Worm (Caenorhabditis elegans) whole organism, L3 larva: Measurements from ENCODE around the gene fig-1.

Source experiments
- R02D3.7 ChIP-seq: fragments of 150-350 bp; optimal IDR thresholded peaks from 2 replicates; lab custom pipeline; 2014; ENCODE audit warnings: missing biosample characterization, missing genetic modification characterization
- aly-2 ChIP-seq: fragments of 150-350 bp; optimal IDR thresholded peaks from 2 replicates; lab custom pipeline; 2014; ENCODE audit warnings: missing biosample characterization, missing genetic modification characterization
- ama-1 ChIP-seq: fragments of 150-350 bp; optimal IDR thresholded peaks from 2 replicates; lab custom pipeline; 2018
- ceh-16 ChIP-seq: sonication (generic microtip); optimal IDR thresholded peaks from 2 replicates; lab custom pipeline; 2017; ENCODE audit warnings: missing biosample characterization, missing genetic modification characterization
- ceh-82 ChIP-seq: fragments of 150-350 bp; optimal IDR thresholded peaks from 2 replicates; lab custom pipeline; 2014; ENCODE audit warnings: missing biosample characterization, missing genetic modification characterization
- ceh-9 ChIP-seq: sonication (generic microtip); optimal IDR thresholded peaks from 2 replicates; lab custom pipeline; 2018; ENCODE audit warnings: missing biosample characterization, missing genetic modification characterization
- daf-12 ChIP-seq: fragments of 150-350 bp; optimal IDR thresholded peaks from 2 replicates; lab custom pipeline; 2014; ENCODE audit warnings: missing biosample characterization, missing genetic modification reagents, missing genetic modification characterization
- egl-27 ChIP-seq: sonication (generic microtip); optimal IDR thresholded peaks from 4 replicates; lab custom pipeline; 2017; ENCODE audit warnings: missing biosample characterization, missing genetic modification reagents, missing genetic modification characterization
- egl-5 ChIP-seq: fragments of 150-350 bp; optimal IDR thresholded peaks from 2 replicates; lab custom pipeline; 2017; ENCODE audit warnings: missing biosample characterization, missing genetic modification reagents, missing genetic modification characterization, inconsistent platforms
- elt-1 ChIP-seq: fragments of 150-350 bp; optimal IDR thresholded peaks from 2 replicates; lab custom pipeline; 2014; ENCODE audit warnings: missing biosample characterization, missing genetic modification characterization
- elt-2 ChIP-seq: sonication (generic microtip); optimal IDR thresholded peaks from 2 replicates; lab custom pipeline; 2016; ENCODE audit warnings: missing genetic modification reagents, mild to moderate bottlenecking, missing genetic modification characterization, missing compliant biosample characterization
- eor-1 ChIP-seq, 2 experiments: fragments of 150-350 bp; optimal IDR thresholded peaks; 2 replicates each; lab custom pipeline; 2014 to 2018; ENCODE audit warnings: missing biosample characterization in 2 of 2, missing genetic modification characterization in 2 of 2
- fkh-10 ChIP-seq: sonication (generic microtip); optimal IDR thresholded peaks from 2 replicates; lab custom pipeline; 2017; ENCODE audit warnings: missing biosample characterization, missing genetic modification reagents, missing genetic modification characterization
- fkh-2 ChIP-seq: fragments of 150-350 bp; optimal IDR thresholded peaks from 2 replicates; lab custom pipeline; 2014; ENCODE audit warnings: missing biosample characterization, missing genetic modification reagents, missing genetic modification characterization
- fos-1 ChIP-seq: fragments of 150-350 bp; optimal IDR thresholded peaks from 2 replicates; lab custom pipeline; 2014; ENCODE audit warnings: missing biosample characterization, missing genetic modification characterization
- hmg-11 ChIP-seq: sonication (generic microtip); optimal IDR thresholded peaks from 2 replicates; lab custom pipeline; 2016; ENCODE audit warnings: missing genetic modification characterization, missing compliant biosample characterization
- lin-15B ChIP-seq: fragments of 150-350 bp; optimal IDR thresholded peaks from 2 replicates; lab custom pipeline; 2014; ENCODE audit warnings: missing biosample characterization, missing genetic modification characterization
- lin-39 ChIP-seq: fragments of 150-350 bp; optimal IDR thresholded peaks from 2 replicates; lab custom pipeline; 2018; ENCODE audit warnings: missing biosample characterization, missing genetic modification reagents, missing genetic modification characterization
- lsy-12 ChIP-seq: sonication (generic microtip); optimal IDR thresholded peaks from 2 replicates; lab custom pipeline; 2016; ENCODE audit warnings: mild to moderate bottlenecking, missing genetic modification characterization, missing compliant biosample characterization
- mml-1 ChIP-seq: fragments of 150-350 bp; sonication (generic microtip); optimal IDR thresholded peaks from 3 replicates; lab custom pipeline; 2014; ENCODE audit warnings: missing biosample characterization, missing genetic modification characterization
- nfya-1 ChIP-seq: sonication (generic microtip); optimal IDR thresholded peaks from 2 replicates; lab custom pipeline; 2017; ENCODE audit warnings: missing genetic modification characterization, mild to moderate bottlenecking, missing compliant biosample characterization, antibody characterized with exemption, moderate library complexity; ENCODE audit not compliant: insufficient read depth
- nhr-11 ChIP-seq: fragments of 150-350 bp; optimal IDR thresholded peaks from 2 replicates; lab custom pipeline; 2014; ENCODE audit warnings: missing biosample characterization, missing genetic modification characterization
- nhr-12 ChIP-seq: fragments of 150-350 bp; optimal IDR thresholded peaks from 2 replicates; lab custom pipeline; 2014; ENCODE audit warnings: missing biosample characterization, missing genetic modification characterization
- nhr-23 ChIP-seq: fragments of 150-350 bp; optimal IDR thresholded peaks from 2 replicates; lab custom pipeline; 2014; ENCODE audit warnings: missing biosample characterization, missing genetic modification reagents, missing genetic modification characterization
- nhr-25 ChIP-seq: sonication (generic microtip); optimal IDR thresholded peaks from 2 replicates; lab custom pipeline; 2017; ENCODE audit warnings: missing biosample characterization, missing genetic modification characterization
- nhr-28 ChIP-seq: fragments of 150-350 bp; optimal IDR thresholded peaks from 2 replicates; lab custom pipeline; 2014; ENCODE audit warnings: missing biosample characterization, missing genetic modification characterization
- nhr-43 ChIP-seq: sonication (generic microtip); optimal IDR thresholded peaks from 2 replicates; lab custom pipeline; 2016; ENCODE audit warnings: mild to moderate bottlenecking, missing genetic modification characterization, missing compliant biosample characterization; ENCODE audit not compliant: poor library complexity, severe bottlenecking
- nhr-67 ChIP-seq: fragments of 150-350 bp; optimal IDR thresholded peaks from 2 replicates; lab custom pipeline; 2014; ENCODE audit warnings: missing biosample characterization, missing genetic modification characterization
- nhr-77 ChIP-seq: fragments of 150-350 bp; optimal IDR thresholded peaks from 2 replicates; lab custom pipeline; 2014; ENCODE audit warnings: missing biosample characterization, missing genetic modification characterization
- pha-4 ChIP-seq: fragments of 150-350 bp; optimal IDR thresholded peaks from 2 replicates; lab custom pipeline; 2014; ENCODE audit warnings: missing biosample characterization, missing genetic modification reagents, missing genetic modification characterization
- pqm-1 ChIP-seq: fragments of 150-350 bp; optimal IDR thresholded peaks from 2 replicates; lab custom pipeline; 2017; ENCODE audit warnings: missing biosample characterization, missing genetic modification characterization, inconsistent platforms
- sea-2 ChIP-seq: fragments of 150-350 bp; sonication (generic microtip); optimal IDR thresholded peaks from 4 replicates; lab custom pipeline; 2014; ENCODE audit warnings: missing biosample characterization, missing genetic modification reagents, missing genetic modification characterization
- skn-1 ChIP-seq: fragments of 150-350 bp; optimal IDR thresholded peaks from 2 replicates; lab custom pipeline; 2014; ENCODE audit warnings: missing biosample characterization, missing genetic modification characterization
- snpc-4 ChIP-seq: fragments of 150-350 bp; optimal IDR thresholded peaks from 2 replicates; lab custom pipeline; 2014; ENCODE audit warnings: missing biosample characterization, missing genetic modification characterization
- tbx-2 ChIP-seq: sonication (generic microtip); optimal IDR thresholded peaks from 2 replicates; lab custom pipeline; 2016; ENCODE audit warnings: mild to moderate bottlenecking, missing genetic modification characterization, missing compliant biosample characterization
- unc-39 ChIP-seq: sonication (generic microtip); optimal IDR thresholded peaks from 4 replicates; lab custom pipeline; 2017; ENCODE audit warnings: missing biosample characterization, missing genetic modification characterization
- unc-62 ChIP-seq: fragments of 150-350 bp; sonication (generic microtip); optimal IDR thresholded peaks from 4 replicates; lab custom pipeline; 2014; ENCODE audit warnings: missing biosample characterization, missing genetic modification reagents, missing genetic modification characterization
- zag-1 ChIP-seq: fragments of 150-350 bp; optimal IDR thresholded peaks from 2 replicates; lab custom pipeline; 2014; ENCODE audit warnings: missing biosample characterization, missing genetic modification characterization
- ztf-11 ChIP-seq: fragments of 150-350 bp; optimal IDR thresholded peaks from 2 replicates; lab custom pipeline; 2014; ENCODE audit warnings: missing biosample characterization, missing genetic modification characterization
- ztf-4 ChIP-seq: fragments of 150-350 bp; optimal IDR thresholded peaks from 2 replicates; lab custom pipeline; 2014; ENCODE audit warnings: missing biosample characterization, missing genetic modification characterization

fig-1 gene

DNA sequence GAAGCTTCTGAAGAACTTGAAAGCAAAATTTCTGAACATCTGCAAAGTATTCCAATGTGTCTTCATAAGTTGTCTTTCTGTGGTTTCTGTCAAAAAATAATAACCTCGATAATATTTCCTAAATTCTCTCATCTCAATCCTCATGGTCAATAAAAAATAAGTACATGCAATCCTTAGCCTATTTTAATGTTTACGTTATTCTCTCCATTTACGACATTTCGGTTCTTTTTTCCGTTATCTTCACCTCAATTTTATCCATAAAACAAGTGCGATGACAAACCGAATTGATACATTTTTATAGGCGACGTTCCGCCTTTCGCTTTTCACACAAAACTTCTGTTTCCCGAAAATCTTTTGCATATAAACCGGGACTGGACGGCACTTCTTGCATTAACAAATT, 31.5 kb downstream of the fig-1 start, which contains the start of gene col-153:
col-153 (plus strand) TSS at position 301 of the 400 bp plus-strand sequence.
- TF ChIP-seq elt-1, result no peak
- no peak for TF ChIP-seq nhr-25 (tag; lab: Kevin White, UChicago)
- no peak for TF ChIP-seq ztf-11 (tag; lab: Kevin White, UChicago)
- no peak for TF ChIP-seq fos-1 (tag; lab: Kevin White, UChicago)
- TF ChIP-seq zag-1 (tag; lab: Kevin White, UChicago), result no peak
- TF ChIP-seq egl-27, result no peak
- no peak for TF ChIP-seq nhr-12
- TF ChIP-seq R02D3.7 (tag; lab: Kevin White, UChicago), result no peak
- TF ChIP-seq unc-62 (GFP tag; lab: Kevin White, UChicago), result no peak
- TF ChIP-seq fkh-2 (tag; lab: Kevin White, UChicago), result no peak

DNA sequence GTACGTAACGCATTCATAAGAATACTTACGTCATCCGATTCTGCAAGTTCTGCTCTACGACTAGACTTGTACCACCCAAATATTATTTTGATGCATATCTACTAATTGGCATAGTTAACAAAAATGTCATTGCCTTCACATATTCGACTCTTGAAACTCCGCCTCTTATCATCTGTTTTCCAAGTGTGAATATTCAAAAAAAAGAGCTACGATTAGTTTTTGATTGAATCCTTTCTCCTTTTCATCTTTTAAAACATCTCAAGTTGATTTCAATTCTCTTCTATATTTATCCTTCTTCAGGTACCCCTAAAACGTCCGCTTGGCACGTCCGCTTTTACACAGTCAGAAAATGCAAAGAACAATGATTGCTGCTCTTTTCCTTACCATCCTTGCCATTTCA, 33.1 kb downstream of the fig-1 start, which contains the start of gene F17C11.2:
F17C11.2 (plus strand) TSS at position 301 of the 400 bp plus-strand sequence.
- TF ChIP-seq elt-2 (no peak), nfya-1 (tag; lab: Kevin White, UChicago) (no peak), ceh-16 (tag; lab: Kevin White, UChicago) (no peak), sea-2 (no peak), nhr-28 (tag; lab: Kevin White, UChicago) (no peak), tbx-2 (tag; lab: Kevin White, UChicago) (no peak), mml-1 (tag; lab: Kevin White, UChicago) (no peak), lin-39 (tag; lab: Kevin White, UChicago) (no peak)

DNA sequence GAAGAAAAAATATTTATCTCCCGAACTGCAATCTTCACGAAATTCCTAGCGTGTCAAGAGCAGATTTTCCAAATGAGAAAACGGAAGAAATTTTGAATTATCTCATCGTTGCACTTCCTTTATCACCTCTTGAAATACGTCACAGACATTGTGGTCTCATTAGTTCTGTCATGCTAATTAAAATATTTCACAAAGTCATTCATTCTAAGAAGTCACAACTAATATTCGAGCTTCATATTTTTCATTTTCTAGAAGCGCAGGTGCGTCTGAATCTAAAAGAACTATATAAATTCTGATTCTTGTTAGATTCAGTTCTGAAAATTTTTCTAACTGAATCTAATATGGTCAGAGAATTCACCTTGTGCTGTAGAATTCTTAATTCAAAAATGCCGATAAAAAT, 33.8 kb downstream of the fig-1 start:
- no peak for TF ChIP-seq sea-2
- TF ChIP-seq nhr-25 (tag; lab: Kevin White, UChicago), result no peak
- no peak for TF ChIP-seq unc-62 (GFP tag; lab: Kevin White, UChicago)
- TF ChIP-seq zag-1 (tag; lab: Kevin White, UChicago), result no peak
- no peak for TF ChIP-seq egl-5 (tag; lab: Kevin White, UChicago)

DNA sequence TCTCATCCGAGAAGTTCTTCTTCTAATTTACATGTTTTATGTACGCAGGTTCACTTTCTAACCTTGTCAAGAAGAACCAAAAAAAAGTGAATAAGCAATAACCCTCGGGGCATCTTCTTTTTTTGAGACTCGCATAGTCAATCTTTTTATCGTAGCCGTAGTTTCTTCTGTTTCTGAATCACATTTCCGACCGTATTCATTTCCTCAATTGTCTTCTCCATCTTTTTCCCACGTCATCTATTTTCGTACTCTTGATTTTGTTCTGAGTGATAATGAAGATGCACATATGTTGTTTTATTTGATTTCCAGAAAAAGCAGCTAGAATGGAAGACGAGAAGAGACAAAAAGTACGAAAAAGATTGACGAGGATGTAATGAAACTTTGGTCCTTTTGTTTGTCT, 36.1 kb downstream of the fig-1 start:
- TF ChIP-seq eor-1 (tag; optimal IDR thresholded peaks at IDR 0.05; lab: Kevin White, UChicago), result no peak
- TF ChIP-seq fkh-10, result peak; percentile 74
- TF ChIP-seq, all 47 proteins: peak for 1

DNA sequence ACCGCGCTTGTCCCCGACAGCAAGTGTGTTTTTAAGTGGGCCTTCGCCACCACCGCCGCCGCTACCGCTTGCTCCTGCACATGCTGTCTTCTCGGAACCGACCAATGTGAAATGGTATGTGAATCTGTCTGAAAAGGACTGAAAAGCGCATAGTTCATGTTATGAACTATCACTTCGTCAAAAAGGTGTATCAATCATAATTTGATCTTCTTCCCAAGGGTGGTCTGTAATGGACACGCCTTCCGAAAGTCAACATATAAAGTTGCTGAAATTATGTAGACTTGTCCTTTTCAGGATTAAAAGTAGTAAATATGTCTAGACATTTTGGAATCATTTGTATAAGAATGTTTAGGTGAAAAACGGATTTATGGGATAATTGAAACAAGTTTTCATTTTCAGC, 38.9 kb downstream of the fig-1 start, which contains the start of gene zip-9:
zip-9 (plus strand) TSS at position 301 of the 400 bp plus-strand sequence.
- TF ChIP-seq nfya-1 (tag; lab: Kevin White, UChicago), result no peak
- no peak for TF ChIP-seq ztf-11 (tag; lab: Kevin White, UChicago)
- TF ChIP-seq ceh-9 (tag; lab: Kevin White, UChicago), result no peak

DNA sequence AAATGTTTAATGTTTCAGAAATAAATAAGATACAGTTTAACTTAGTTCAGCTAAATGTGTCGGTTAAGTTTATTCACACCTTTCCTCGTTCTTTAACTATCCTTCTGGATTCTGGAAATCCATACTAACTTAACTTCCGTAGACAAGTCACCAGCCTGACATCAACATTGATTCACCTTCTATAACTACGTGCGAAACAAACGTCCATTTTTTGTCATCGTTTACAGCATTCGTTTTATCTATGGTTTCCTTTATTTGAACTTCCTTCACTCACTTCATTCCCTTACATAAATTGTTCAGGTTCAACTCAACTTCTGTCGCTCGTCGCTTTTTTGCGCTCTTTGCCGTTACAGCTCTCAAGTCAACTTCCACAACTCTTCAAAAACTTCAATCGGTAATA, 39.9 kb downstream of the fig-1 start, which contains the start of gene F17C11.26:
F17C11.26 (plus strand) TSS at position 301 of the 400 bp plus-strand sequence.
- no peak for TF ChIP-seq lsy-12 (tag; lab: Kevin White, UChicago)
- TF ChIP-seq aly-2 (tag; lab: Kevin White, UChicago), result no peak

DNA sequence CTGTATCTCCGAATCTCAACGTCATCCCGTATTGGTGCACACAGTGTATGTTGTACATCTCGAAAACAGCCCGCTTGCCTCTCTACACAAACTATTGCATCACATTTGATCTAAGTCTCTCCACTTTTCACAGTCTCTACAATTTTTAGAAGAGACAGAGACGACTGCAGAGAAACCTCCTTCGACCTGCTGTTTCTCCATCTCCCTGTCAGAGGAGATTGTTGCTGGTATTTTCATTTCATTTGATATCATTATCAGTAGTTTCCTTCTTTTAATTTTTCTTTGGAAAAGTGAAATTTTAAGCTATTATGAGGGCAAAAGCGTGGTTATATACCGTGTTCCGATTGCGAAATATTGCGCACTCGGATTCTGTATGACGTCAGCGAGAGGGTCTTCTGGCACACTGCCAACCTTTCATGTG, 40.4 kb downstream of the fig-1 start:
- TF ChIP-seq nhr-23 (peak; percentile 60), nfya-1 (tag; lab: Kevin White, UChicago) (peak; percentile 76), nhr-43 (tag; lab: Kevin White, UChicago) (peak; percentile 44), pqm-1 (tag; lab: Kevin White, UChicago) (peak; percentile 88), hmg-11 (peak; percentile 70), R02D3.7 (tag; lab: Kevin White, UChicago) (peak; percentile 26), unc-62 (GFP tag; lab: Kevin White, UChicago) (peak; percentile 36), fkh-10 (peak; percentile 32), pha-4 (peak; percentile 60), nhr-77 (tag; lab: Kevin White, UChicago) (no peak), ztf-4 (tag; lab: Kevin White, UChicago) (no peak), ceh-82 (tag; lab: Kevin White, UChicago) (no peak), ztf-11 (tag; lab: Kevin White, UChicago) (no peak), skn-1 (peak; percentile 39), nhr-67 (no peak), fos-1 (tag; lab: Kevin White, UChicago) (no peak), ceh-9 (tag; lab: Kevin White, UChicago) (no peak), lin-15B (tag; lab: Kevin White, UChicago) (peak; percentile 35), elt-1 (peak; percentile 58), ama-1 (lab: Kevin White, UChicago) (peak; percentile 75), nhr-11 (tag; lab: Kevin White, UChicago) (no peak), daf-12 (tag; lab: Kevin White, UChicago) (no peak), unc-39 (tag; lab: Kevin White, UChicago) (no peak), snpc-4 (tag; lab: Kevin White, UChicago) (peak; percentile 39), nhr-12 (no peak), mml-1 (tag; lab: Kevin White, UChicago) (no peak), aly-2 (tag; lab: Kevin White, UChicago) (no peak)
